Worm (Caenorhabditis elegans) whole organism, early embryonic: ENCODE data around the gene Y68A4B.3.

Experiments
- F13C5.2 ChIP-seq: sonication (generic microtip); optimal IDR thresholded peaks from 2 replicates; lab custom pipeline; 2017; ENCODE audit warnings: mild to moderate bottlenecking, missing genetic modification characterization, inconsistent platforms, missing compliant biosample characterization
- ama-1 ChIP-seq: fragments of 150-350 bp; optimal IDR thresholded peaks from 2 replicates; lab custom pipeline; 2014
- ceh-36 ChIP-seq: sonication (generic microtip); optimal IDR thresholded peaks from 2 replicates; lab custom pipeline; 2016; ENCODE audit warnings: missing genetic modification characterization, inconsistent platforms, missing compliant biosample characterization
- flt-1 ChIP-seq: fragments of 200-800 bp; sonication (Bioruptor generic); IDR thresholded peaks from 2 replicates; pipeline ENCODE4 v1.3.6; 2022; ENCODE audit warnings: missing genetic modification characterization, missing compliant biosample characterization
- hnd-1 ChIP-seq: sonication (generic microtip); optimal IDR thresholded peaks from 2 replicates; lab custom pipeline; 2016; ENCODE audit warnings: missing genetic modification characterization, missing compliant biosample characterization

ce11 chrV:17198926-17199325 is 43.5 kb downstream of the Y68A4B.3 start, which contains the start of gene srz-96:
- TF ChIP-seq ama-1 (no peak), ceh-36 (tag; lab: Kevin White, UChicago) (no peak), hnd-1 (tag; lab: Kevin White, UChicago) (no peak), F13C5.2 (no peak), flt-1 (GFP tag; lab: Robert Waterston, UW) (no peak)
